Worm (Caenorhabditis elegans) whole organism, L3 larva: ENCODE data around the gene tag-209.
A peak's percentile ranks its signal among the peaks of the same experiment; 100 is the strongest.

Source experiments
- R02D3.7 ChIP-seq: fragments of 150-350 bp; optimal IDR thresholded peaks from 2 replicates; lab custom pipeline; 2014; ENCODE audit warnings: missing biosample characterization, missing genetic modification characterization
- ZK546.5 ChIP-seq: sonication (generic microtip); optimal IDR thresholded peaks from 2 replicates; lab custom pipeline; 2017; ENCODE audit warnings: missing biosample characterization, missing genetic modification characterization
- aly-2 ChIP-seq: fragments of 150-350 bp; optimal IDR thresholded peaks from 2 replicates; lab custom pipeline; 2014; ENCODE audit warnings: missing biosample characterization, missing genetic modification characterization
- ceh-16 ChIP-seq: sonication (generic microtip); optimal IDR thresholded peaks from 2 replicates; lab custom pipeline; 2017; ENCODE audit warnings: missing biosample characterization, missing genetic modification characterization
- ceh-28 ChIP-seq: fragments of 150-350 bp; optimal IDR thresholded peaks from 2 replicates; lab custom pipeline; 2014; ENCODE audit warnings: missing biosample characterization, missing genetic modification reagents, missing genetic modification characterization
- ceh-82 ChIP-seq: fragments of 150-350 bp; optimal IDR thresholded peaks from 2 replicates; lab custom pipeline; 2014; ENCODE audit warnings: missing biosample characterization, missing genetic modification characterization
- ceh-9 ChIP-seq: sonication (generic microtip); optimal IDR thresholded peaks from 2 replicates; lab custom pipeline; 2018; ENCODE audit warnings: missing biosample characterization, missing genetic modification characterization
- daf-12 ChIP-seq: fragments of 150-350 bp; optimal IDR thresholded peaks from 2 replicates; lab custom pipeline; 2014; ENCODE audit warnings: missing biosample characterization, missing genetic modification reagents, missing genetic modification characterization
- egl-5 ChIP-seq: fragments of 150-350 bp; optimal IDR thresholded peaks from 2 replicates; lab custom pipeline; 2017; ENCODE audit warnings: missing biosample characterization, missing genetic modification reagents, missing genetic modification characterization, inconsistent platforms
- elt-2 ChIP-seq: sonication (generic microtip); optimal IDR thresholded peaks from 2 replicates; lab custom pipeline; 2016; ENCODE audit warnings: missing genetic modification reagents, mild to moderate bottlenecking, missing genetic modification characterization, missing compliant biosample characterization
- elt-3 ChIP-seq, 3 experiments: fragments of 150-350 bp in 1 of 3; sonication (generic microtip) in 2 of 3; optimal IDR thresholded peaks; 2 replicates in 2 of 3; 4 replicates in 1 of 3; lab custom pipeline; 2014 to 2017; ENCODE audit warnings: missing biosample characterization in 3 of 3, missing genetic modification characterization in 3 of 3
- fkh-10 ChIP-seq: sonication (generic microtip); optimal IDR thresholded peaks from 2 replicates; lab custom pipeline; 2017; ENCODE audit warnings: missing biosample characterization, missing genetic modification reagents, missing genetic modification characterization
- fkh-2 ChIP-seq: fragments of 150-350 bp; optimal IDR thresholded peaks from 2 replicates; lab custom pipeline; 2014; ENCODE audit warnings: missing biosample characterization, missing genetic modification reagents, missing genetic modification characterization
- fos-1 ChIP-seq: fragments of 150-350 bp; optimal IDR thresholded peaks from 2 replicates; lab custom pipeline; 2014; ENCODE audit warnings: missing biosample characterization, missing genetic modification characterization
- hmg-11 ChIP-seq: sonication (generic microtip); optimal IDR thresholded peaks from 2 replicates; lab custom pipeline; 2016; ENCODE audit warnings: missing genetic modification characterization, missing compliant biosample characterization
- jun-1 ChIP-seq: fragments of 150-350 bp; optimal IDR thresholded peaks from 2 replicates; lab custom pipeline; 2014; ENCODE audit warnings: missing biosample characterization, missing genetic modification reagents, missing genetic modification characterization
- lin-15B ChIP-seq: fragments of 150-350 bp; optimal IDR thresholded peaks from 2 replicates; lab custom pipeline; 2014; ENCODE audit warnings: missing biosample characterization, missing genetic modification characterization
- mml-1 ChIP-seq: fragments of 150-350 bp; sonication (generic microtip); optimal IDR thresholded peaks from 3 replicates; lab custom pipeline; 2014; ENCODE audit warnings: missing biosample characterization, missing genetic modification characterization
- nfya-1 ChIP-seq: sonication (generic microtip); optimal IDR thresholded peaks from 2 replicates; lab custom pipeline; 2017; ENCODE audit warnings: missing genetic modification characterization, mild to moderate bottlenecking, missing compliant biosample characterization, antibody characterized with exemption, moderate library complexity; ENCODE audit not compliant: insufficient read depth
- nhr-237 ChIP-seq: fragments of 150-350 bp; optimal IDR thresholded peaks from 2 replicates; lab custom pipeline; 2014; ENCODE audit warnings: missing biosample characterization, missing genetic modification characterization
- nhr-25 ChIP-seq: sonication (generic microtip); optimal IDR thresholded peaks from 2 replicates; lab custom pipeline; 2017; ENCODE audit warnings: missing biosample characterization, missing genetic modification characterization
- nhr-28 ChIP-seq: fragments of 150-350 bp; optimal IDR thresholded peaks from 2 replicates; lab custom pipeline; 2014; ENCODE audit warnings: missing biosample characterization, missing genetic modification characterization
- nhr-67 ChIP-seq: fragments of 150-350 bp; optimal IDR thresholded peaks from 2 replicates; lab custom pipeline; 2014; ENCODE audit warnings: missing biosample characterization, missing genetic modification characterization
- pha-4 ChIP-seq: fragments of 150-350 bp; optimal IDR thresholded peaks from 2 replicates; lab custom pipeline; 2014; ENCODE audit warnings: missing biosample characterization, missing genetic modification reagents, missing genetic modification characterization
- pqm-1 ChIP-seq: fragments of 150-350 bp; optimal IDR thresholded peaks from 2 replicates; lab custom pipeline; 2017; ENCODE audit warnings: missing biosample characterization, missing genetic modification characterization, inconsistent platforms
- skn-1 ChIP-seq: fragments of 150-350 bp; optimal IDR thresholded peaks from 2 replicates; lab custom pipeline; 2014; ENCODE audit warnings: missing biosample characterization, missing genetic modification characterization
- snpc-4 ChIP-seq: fragments of 150-350 bp; optimal IDR thresholded peaks from 2 replicates; lab custom pipeline; 2014; ENCODE audit warnings: missing biosample characterization, missing genetic modification characterization
- tbx-2 ChIP-seq: sonication (generic microtip); optimal IDR thresholded peaks from 2 replicates; lab custom pipeline; 2016; ENCODE audit warnings: mild to moderate bottlenecking, missing genetic modification characterization, missing compliant biosample characterization
- unc-39 ChIP-seq: sonication (generic microtip); optimal IDR thresholded peaks from 4 replicates; lab custom pipeline; 2017; ENCODE audit warnings: missing biosample characterization, missing genetic modification characterization
- zag-1 ChIP-seq: fragments of 150-350 bp; optimal IDR thresholded peaks from 2 replicates; lab custom pipeline; 2014; ENCODE audit warnings: missing biosample characterization, missing genetic modification characterization
- ztf-4 ChIP-seq: fragments of 150-350 bp; optimal IDR thresholded peaks from 2 replicates; lab custom pipeline; 2014; ENCODE audit warnings: missing biosample characterization, missing genetic modification characterization

tag-209 gene

ce11 chrII:10761653-10762052 lies 25.5 kb upstream of the tag-209 start:
- TF ChIP-seq aly-2 (tag; lab: Kevin White, UChicago): no peak
- TF ChIP-seq hmg-11 (tag; lab: Kevin White, UChicago): peak; percentile 2
- TF ChIP-seq R02D3.7 (tag; lab: Kevin White, UChicago): no peak
- TF ChIP-seq snpc-4 (tag; lab: Kevin White, UChicago): peak; percentile 25

DNA sequence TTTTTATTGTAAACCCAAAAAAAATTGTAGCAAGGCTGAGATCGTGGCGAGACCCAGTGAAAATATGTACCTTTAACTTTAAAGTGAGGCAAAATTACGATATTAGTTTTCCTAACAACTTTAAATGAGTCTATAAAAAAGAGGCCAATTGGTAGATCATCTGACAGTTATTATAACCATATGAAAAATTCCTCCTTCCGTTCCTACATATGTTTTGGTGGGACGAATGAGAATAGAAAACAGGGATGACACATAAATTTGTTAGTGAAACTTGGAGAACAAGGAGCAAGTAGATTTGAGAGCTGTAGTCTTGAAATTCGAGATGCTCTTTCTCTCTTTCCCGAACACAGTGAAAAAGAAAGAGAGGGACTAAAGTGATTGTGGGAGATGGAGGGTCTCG lies 21.9 kb upstream of the tag-209 start:
- TF ChIP-seq zag-1 (tag; lab: Kevin White, UChicago): no peak
- TF ChIP-seq jun-1: no peak
- TF ChIP-seq ZK546.5 (tag; lab: Kevin White, UChicago): no peak

DNA sequence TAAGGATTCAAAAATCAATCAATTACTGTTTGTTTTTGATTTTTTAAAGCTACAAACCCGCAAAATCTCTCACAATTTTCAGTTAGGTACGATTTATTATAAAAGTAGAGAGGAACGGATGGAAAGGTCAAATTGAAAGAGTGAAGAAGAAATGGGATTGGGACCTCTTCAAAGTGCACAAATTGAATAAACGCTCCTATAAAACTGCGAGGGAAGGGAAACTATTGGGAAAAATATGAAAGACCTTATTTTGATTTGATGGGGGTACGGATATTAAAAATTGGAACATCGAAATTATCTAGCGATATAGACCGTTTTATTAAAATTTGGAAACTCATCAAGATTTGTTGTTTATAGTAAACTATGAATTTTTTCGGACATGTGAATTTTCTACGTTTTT lies 20.3 kb upstream of the tag-209 start:
- TF ChIP-seq lin-15B (no peak), ZK546.5 (tag; lab: Kevin White, UChicago) (no peak)

DNA sequence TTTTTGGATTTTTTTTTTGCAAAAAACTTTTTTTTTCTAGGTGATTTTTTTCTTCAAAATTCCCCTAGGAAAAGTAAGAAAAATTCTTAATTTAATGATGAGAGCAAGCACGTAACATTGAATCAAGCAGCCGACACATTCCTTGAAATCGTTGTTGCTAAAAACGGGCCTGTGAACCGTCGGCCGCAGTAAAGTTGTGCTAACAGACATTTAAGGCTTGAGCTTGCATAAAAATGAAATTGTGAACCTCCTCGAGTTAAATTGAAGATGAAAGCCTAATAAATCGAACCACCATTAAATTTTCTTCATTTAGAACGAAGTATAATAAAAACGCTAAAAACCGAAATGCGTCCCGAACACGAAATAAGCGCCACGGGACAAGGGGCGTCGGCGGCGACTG lies 19.1 kb upstream of the tag-209 start:
- TF ChIP-seq ceh-16 (no peak), snpc-4 (tag; lab: Kevin White, UChicago) (no peak), pha-4 (tag; lab: Kevin White, UChicago) (no peak), fos-1 (no peak), tbx-2 (tag; lab: Kevin White, UChicago) (no peak), nhr-67 (tag; lab: Kevin White, UChicago) (no peak), skn-1 (no peak), nfya-1 (tag; lab: Kevin White, UChicago) (no peak), jun-1 (no peak), ceh-9 (tag; lab: Kevin White, UChicago) (no peak), ztf-4 (tag; lab: Kevin White, UChicago) (no peak)

- TF ChIP-seq fkh-10 (GFP tag; lab: Kevin White, UChicago) (peak; percentile 79), ztf-4 (tag; lab: Kevin White, UChicago) (no peak)
Measured at ce11 chrII:10769291-10769690, 17.8 kb upstream of the tag-209 start.

ce11 chrII:10778026-10778425 lies 9.1 kb upstream of the tag-209 start, which contains the start of gene mpz-1:
Gene mpz-1, minus strand, starts transcription at chrII:10778126.
- TF ChIP-seq hmg-11 (tag; lab: Kevin White, UChicago) (no peak), elt-3 (tag; optimal IDR thresholded peaks at IDR 0.05; lab: Kevin White, UChicago) (no peak), ceh-82 (tag; lab: Kevin White, UChicago) (no peak), unc-39 (tag; lab: Kevin White, UChicago) (no peak), snpc-4 (tag; lab: Kevin White, UChicago) (no peak), nfya-1 (tag; lab: Kevin White, UChicago) (no peak), nhr-237 (no peak), pqm-1 (tag; lab: Kevin White, UChicago) (no peak), aly-2 (tag; lab: Kevin White, UChicago) (no peak), fos-1 (no peak), mml-1 (no peak), egl-5 (tag; lab: Kevin White, UChicago) (no peak), elt-2 (tag; lab: Kevin White, UChicago) (no peak), ceh-28 (tag; lab: Kevin White, UChicago) (no peak), nhr-28 (tag; lab: Kevin White, UChicago) (no peak), fkh-2 (tag; lab: Kevin White, UChicago) (no peak), nhr-25 (tag; lab: Kevin White, UChicago) (no peak), daf-12 (tag; lab: Kevin White, UChicago) (no peak)
